Worm (Caenorhabditis elegans) whole organism, L4 larva: ENCODE data around the gene irld-6.

Experiments
- F26F4.8 ChIP-seq: fragments of 200-800 bp; sonication (Bioruptor generic); conservative IDR thresholded peaks from 2 replicates; pipeline ENCODE4 v1.3.6; 2022; ENCODE audit warnings: missing genetic modification characterization, missing compliant biosample characterization
- T20F7.1 ChIP-seq: fragments of 200-800 bp; sonication (Bioruptor generic); optimal IDR thresholded peaks from 2 replicates; lab custom pipeline; 2018; ENCODE audit warnings: mild to moderate bottlenecking, missing genetic modification characterization, missing compliant biosample characterization
- Y75B8A.6 ChIP-seq: fragments of 200-800 bp; sonication (Bioruptor generic); IDR thresholded peaks from 2 replicates; pipeline ENCODE4 v1.3.6; 2022; ENCODE audit warnings: missing genetic modification reagents, missing genetic modification characterization, missing compliant biosample characterization
- ZK337.2 ChIP-seq: fragments of 200-800 bp; sonication (Bioruptor generic); IDR thresholded peaks from 2 replicates; pipeline ENCODE4 v1.3.6; 2022; ENCODE audit warnings: missing genetic modification reagents, missing genetic modification characterization, missing compliant biosample characterization
- aha-1 ChIP-seq: fragments of 150-350 bp; peaks from one replicate; lab custom pipeline; 2014; ENCODE audit warnings: missing biosample characterization, missing genetic modification characterization
- ceh-20 ChIP-seq: fragments of 200-800 bp; sonication (Bioruptor generic); IDR thresholded peaks from 2 replicates; pipeline ENCODE4 v1.3.6; 2022; ENCODE audit warnings: missing genetic modification reagents, missing genetic modification characterization, missing compliant biosample characterization
- ceh-28 ChIP-seq: fragments of 150-350 bp; optimal IDR thresholded peaks from 2 replicates; lab custom pipeline; 2014; ENCODE audit warnings: missing biosample characterization, missing genetic modification reagents, missing genetic modification characterization
- daf-16 ChIP-seq, 3 experiments: sonication (generic microtip); optimal IDR thresholded peaks; 2 replicates each; lab custom pipeline; 2016 to 2017; ENCODE audit warnings: missing genetic modification characterization in 3 of 3, missing genetic modification reagents in 3 of 3, mild to moderate bottlenecking in 2 of 3, missing compliant biosample characterization in 2 of 3, missing biosample characterization in 1 of 3, moderate library complexity in 1 of 3
- dmd-6 ChIP-seq: fragments of 200-800 bp; sonication (Bioruptor generic); IDR thresholded peaks from 2 replicates; pipeline ENCODE4 v1.3.6; 2022; ENCODE audit warnings: missing genetic modification reagents, missing genetic modification characterization, missing compliant biosample characterization
- dpl-1 ChIP-seq: fragments of 150-350 bp; optimal IDR thresholded peaks from 2 replicates; lab custom pipeline; 2014; ENCODE audit warnings: missing biosample characterization, missing genetic modification reagents, missing genetic modification characterization
- duxl-1 ChIP-seq: sonication (generic microtip); optimal IDR thresholded peaks from 2 replicates; lab custom pipeline; 2016; ENCODE audit warnings: mild to moderate bottlenecking, missing genetic modification characterization, moderate library complexity, missing compliant biosample characterization; ENCODE audit not compliant: poor library complexity
- dve-1 ChIP-seq: sonication (generic microtip); optimal IDR thresholded peaks from 2 replicates; lab custom pipeline; 2017; ENCODE audit warnings: antibody characterized with exemption, mild to moderate bottlenecking, missing genetic modification characterization, missing compliant biosample characterization; ENCODE audit not compliant: insufficient read depth
- hlh-11 ChIP-seq: fragments of 200-800 bp; sonication (Bioruptor generic); optimal IDR thresholded peaks from 2 replicates; lab custom pipeline; 2018; ENCODE audit warnings: mild to moderate bottlenecking, missing genetic modification characterization, missing compliant biosample characterization
- hlh-30 ChIP-seq: sonication (generic microtip); optimal IDR thresholded peaks from 2 replicates; lab custom pipeline; 2017; ENCODE audit warnings: antibody characterized with exemption, mild to moderate bottlenecking, missing genetic modification characterization, missing compliant biosample characterization; ENCODE audit not compliant: insufficient read depth
- lim-7 ChIP-seq: fragments of 200-800 bp; sonication (Bioruptor generic); IDR thresholded peaks from 2 replicates; pipeline ENCODE4 v1.3.6; 2022; ENCODE audit warnings: missing genetic modification characterization, missing compliant biosample characterization
- lin-1 ChIP-seq: fragments of 200-800 bp; sonication (Bioruptor generic); IDR thresholded peaks from 2 replicates; pipeline ENCODE4 v1.3.6; 2022; ENCODE audit warnings: missing genetic modification reagents, missing genetic modification characterization, missing compliant biosample characterization
- lsy-2 ChIP-seq, 2 experiments: fragments of 150-350 bp in 1 of 2; sonication (generic microtip) in 1 of 2; optimal IDR thresholded peaks; 2 replicates each; lab custom pipeline; 2014 to 2017; ENCODE audit warnings: missing biosample characterization in 2 of 2, missing genetic modification characterization in 2 of 2
- mdl-1 ChIP-seq, 2 experiments: fragments of 150-350 bp in 1 of 2; sonication (generic microtip) in 1 of 2; optimal IDR thresholded peaks; 2 replicates each; lab custom pipeline; 2014 to 2017; ENCODE audit warnings: missing biosample characterization in 2 of 2, missing genetic modification characterization in 2 of 2
- mdt-29 ChIP-seq: fragments of 200-800 bp; sonication (Bioruptor generic); IDR thresholded peaks from 2 replicates; pipeline ENCODE4 v1.3.6; 2022; ENCODE audit warnings: missing genetic modification reagents, missing genetic modification characterization, missing compliant biosample characterization
- mxl-2 ChIP-seq: fragments of 200-800 bp; sonication (Bioruptor generic); conservative IDR thresholded peaks from 2 replicates; pipeline ENCODE4 v1.3.6; 2022; ENCODE audit warnings: missing genetic modification reagents, missing genetic modification characterization, missing compliant biosample characterization
- nhr-10 ChIP-seq: fragments of 150-350 bp; optimal IDR thresholded peaks from 2 replicates; lab custom pipeline; 2014; ENCODE audit warnings: missing biosample characterization, missing genetic modification characterization
- nhr-102 ChIP-seq: sonication (generic microtip); optimal IDR thresholded peaks from 2 replicates; lab custom pipeline; 2016; ENCODE audit warnings: mild to moderate bottlenecking, missing genetic modification characterization, moderate library complexity, missing compliant biosample characterization
- nhr-111 ChIP-seq: fragments of 200-800 bp; sonication (Bioruptor generic); optimal IDR thresholded peaks from 2 replicates; lab custom pipeline; 2018; ENCODE audit warnings: mild to moderate bottlenecking, missing genetic modification characterization, missing compliant biosample characterization
- nhr-28 ChIP-seq: fragments of 150-350 bp; optimal IDR thresholded peaks from 2 replicates; lab custom pipeline; 2014; ENCODE audit warnings: missing biosample characterization, missing genetic modification characterization
- nhr-41 ChIP-seq: fragments of 200-800 bp; sonication (Bioruptor generic); IDR thresholded peaks from 2 replicates; pipeline ENCODE4 v1.3.6; 2022; ENCODE audit warnings: missing genetic modification reagents, missing genetic modification characterization, missing compliant biosample characterization
- nhr-48 ChIP-seq: sonication (generic microtip); optimal IDR thresholded peaks from 2 replicates; lab custom pipeline; 2016; ENCODE audit warnings: mild to moderate bottlenecking, missing genetic modification characterization, missing compliant biosample characterization
- nhr-77 ChIP-seq: fragments of 150-350 bp; optimal IDR thresholded peaks from 2 replicates; lab custom pipeline; 2014; ENCODE audit warnings: missing biosample characterization, missing genetic modification characterization
- pha-4 ChIP-seq, 2 experiments: fragments of 150-350 bp in 1 of 2; fragments of 200-800 bp in 1 of 2; sonication (Bioruptor generic) in 1 of 2; IDR thresholded peaks in 1 of 2; optimal IDR thresholded peaks in 1 of 2; 2 replicates each; pipeline versions ENCODE4 v1.3.6 to Lab custom; 2014 to 2022; ENCODE audit warnings: missing genetic modification characterization in 2 of 2, missing genetic modification reagents in 2 of 2, missing biosample characterization in 1 of 2, missing compliant biosample characterization in 1 of 2
- php-3 ChIP-seq: fragments of 200-800 bp; sonication (Bioruptor generic); IDR thresholded peaks from 2 replicates; pipeline ENCODE4 v1.3.6; 2022; ENCODE audit warnings: missing genetic modification reagents, missing genetic modification characterization, missing compliant biosample characterization
- pqm-1 ChIP-seq: sonication (generic microtip); optimal IDR thresholded peaks from 2 replicates; lab custom pipeline; 2017; ENCODE audit warnings: missing biosample characterization, missing genetic modification characterization
- saeg-2 ChIP-seq: fragments of 200-800 bp; sonication (Bioruptor generic); IDR thresholded peaks from 2 replicates; pipeline ENCODE4 v1.3.6; 2022; ENCODE audit warnings: missing genetic modification reagents, missing genetic modification characterization, missing compliant biosample characterization
- snpc-4 ChIP-seq: fragments of 150-350 bp; optimal IDR thresholded peaks from 2 replicates; lab custom pipeline; 2014; ENCODE audit warnings: missing biosample characterization, missing genetic modification characterization
- spr-3 ChIP-seq: fragments of 200-800 bp; sonication (Bioruptor generic); optimal IDR thresholded peaks from 2 replicates; lab custom pipeline; 2018; ENCODE audit warnings: mild to moderate bottlenecking, missing genetic modification characterization, missing compliant biosample characterization
- tra-1 ChIP-seq: fragments of 200-800 bp; sonication (Bioruptor generic); IDR thresholded peaks from 2 replicates; pipeline ENCODE4 v1.3.6; 2022; ENCODE audit warnings: missing genetic modification reagents, missing genetic modification characterization, missing compliant biosample characterization
- unc-62 ChIP-seq, 3 experiments: fragments of 150-350 bp in 1 of 3; sonication (generic microtip); optimal IDR thresholded peaks in 2 of 3; peaks in 1 of 3; 1 replicate in 1 of 3; 2 replicates in 2 of 3; lab custom pipeline; 2014 to 2017; ENCODE audit warnings: missing biosample characterization in 3 of 3, missing genetic modification characterization in 3 of 3, missing genetic modification reagents in 3 of 3, missing genotype in 1 of 3
- ztf-7 ChIP-seq: fragments of 150-350 bp; optimal IDR thresholded peaks from 2 replicates; lab custom pipeline; 2014; ENCODE audit warnings: missing biosample characterization, missing genetic modification characterization

The irld-6 gene

ce11 chrV:10802060-10802459 is 45.5 kb upstream of the irld-6 start (continued):
- TF ChIP-seq pha-4 (GFP tag; IDR thresholded peaks at IDR 0.05; lab: Robert Waterston, UW) (no peak), pha-4 (tag; optimal IDR thresholded peaks at IDR 0.05; lab: Kevin White, UChicago) (no peak), mdt-29 (0 out of 2 replicates have a peak, but pooled peaks have one; percentile 31), lin-1 (GFP tag; lab: Robert Waterston, UW) (peak; percentile 90), ceh-20 (GFP tag; lab: Robert Waterston, UW) (peak; percentile 69; the same call in 1 of the 2 replicates)
- TF ChIP-seq, all 104 proteins: peak for 20

ce11 chrV:10801154-10801553 is 44.6 kb upstream of the irld-6 start, which contains the start of gene D1054.18:
TSS of gene D1054.18 (minus strand) at chrV:10801198.
- TF ChIP-seq unc-62 (GFP tag; optimal IDR thresholded peaks at IDR 0.05 in 1 of 2; lab: Kevin White, UChicago): peak; percentile 51 to 96
- TF ChIP-seq unc-62 (tag; optimal IDR thresholded peaks at IDR 0.05; lab: Kevin White, UChicago): no peak
- no peak for TF ChIP-seq Y75B8A.6 (GFP tag; lab: Robert Waterston, UW)
- TF ChIP-seq hlh-11 (tag; lab: Kevin White, UChicago): peak; percentile 91
- TF ChIP-seq ceh-20 (GFP tag; lab: Robert Waterston, UW): peak; percentile 63; the same call in 1 of the 2 replicates
- TF ChIP-seq nhr-41 (GFP tag; lab: Robert Waterston, UW): peak; percentile 85
- no peak for TF ChIP-seq nhr-10 (tag; lab: Kevin White, UChicago)
- TF ChIP-seq nhr-111 (GFP tag; lab: Kevin White, UChicago): no peak
- TF ChIP-seq daf-16 (GFP tag; optimal IDR thresholded peaks at IDR 0.05; lab: Kevin White, UChicago): no peak
- TF ChIP-seq daf-16 (tag; optimal IDR thresholded peaks at IDR 0.05; lab: Kevin White, UChicago): peak; percentile 89
- TF ChIP-seq hlh-30 (tag; lab: Kevin White, UChicago): peak; percentile 55
- TF ChIP-seq nhr-28 (tag; lab: Kevin White, UChicago): peak; percentile 84
- TF ChIP-seq nhr-102 (tag; lab: Kevin White, UChicago): peak; percentile 42
- peak; percentile 27; the same call in 1 of the 2 replicates for TF ChIP-seq pha-4 (GFP tag; IDR thresholded peaks at IDR 0.05; lab: Robert Waterston, UW)
- no peak for TF ChIP-seq pha-4 (tag; optimal IDR thresholded peaks at IDR 0.05; lab: Kevin White, UChicago)
- TF ChIP-seq F26F4.8 (GFP tag; lab: Robert Waterston, UW): no peak
- TF ChIP-seq tra-1 (GFP tag; lab: Robert Waterston, UW): peak; percentile 66; the same call in 1 of the 2 replicates
- TF ChIP-seq mdl-1 (tag; optimal IDR thresholded peaks at IDR 0.05; lab: Kevin White, UChicago): peak in 1 of 2 experiments; percentile 39
- no peak for TF ChIP-seq lsy-2 (tag; optimal IDR thresholded peaks at IDR 0.05; lab: Kevin White, UChicago)
- peak; percentile 95 for TF ChIP-seq dmd-6 (GFP tag; lab: Robert Waterston, UW)
- peak; percentile 93 for TF ChIP-seq pqm-1 (tag; lab: Kevin White, UChicago)
- TF ChIP-seq aha-1: peak; percentile 36
- no peak for TF ChIP-seq ceh-28 (tag; lab: Kevin White, UChicago)
- TF ChIP-seq nhr-77 (tag; lab: Kevin White, UChicago): peak; percentile 64
- TF ChIP-seq dpl-1 (GFP tag; lab: Kevin White, UChicago): no peak
- peak; percentile 67 for TF ChIP-seq dve-1 (tag; lab: Kevin White, UChicago)
- no peak for TF ChIP-seq T20F7.1
- TF ChIP-seq nhr-48: peak; percentile 30
- peak; percentile 66; the same call in 1 of the 2 replicates for TF ChIP-seq lin-1 (GFP tag; lab: Robert Waterston, UW)
- TF ChIP-seq saeg-2 (GFP tag; lab: Robert Waterston, UW): peak; percentile 42; the same call in 1 of the 2 replicates
- TF ChIP-seq ztf-7 (tag; lab: Kevin White, UChicago): no peak
- peak; percentile 97 for TF ChIP-seq php-3 (GFP tag; lab: Robert Waterston, UW)
- TF ChIP-seq, all 104 proteins: peak for 20

ce11 chrV:10798090-10798489 is 41.5 kb upstream of the irld-6 start, which contains the start of gene srh-184:
TSS of gene srh-184 (minus strand) at chrV:10798190.
- TF ChIP-seq mdl-1 (tag; optimal IDR thresholded peaks at IDR 0.05; lab: Kevin White, UChicago) (no peak), nhr-41 (GFP tag; lab: Robert Waterston, UW) (no peak), dpl-1 (GFP tag; lab: Kevin White, UChicago) (no peak), snpc-4 (tag; lab: Kevin White, UChicago) (no peak), lim-7 (no peak), ZK337.2 (no peak), tra-1 (GFP tag; lab: Robert Waterston, UW) (no peak), hlh-11 (tag; lab: Kevin White, UChicago) (no peak), duxl-1 (tag; lab: Kevin White, UChicago) (no peak), spr-3 (no peak), mxl-2 (no peak)
